Worm (Caenorhabditis elegans): Measurements from ENCODE around the gene Y75B12B.10.

Y75B12B.10 gene

ce11 chrV:15181899-15182298, 18.0 kb upstream of the Y75B12B.10 start:
- no peak for TF ChIP-seq nhr-6 (tag; optimal IDR thresholded peaks at IDR 0.05)
- no peak for TF ChIP-seq ZK337.2 (GFP tag; IDR thresholded peaks at IDR 0.05)
- no peak for TF ChIP-seq zip-11 (GFP tag; IDR thresholded peaks at IDR 0.05)
- TF ChIP-seq madf-9 (GFP tag; conservative IDR thresholded peaks at IDR 0.05): no peak
- no peak for TF ChIP-seq duxl-1 (tag; optimal IDR thresholded peaks at IDR 0.05; ENCODE audit: poor library complexity)
- TF ChIP-seq egl-43 (GFP tag; IDR thresholded peaks at IDR 0.05): no peak

- TF ChIP-seq daf-12 (tag; optimal IDR thresholded peaks at IDR 0.05): no peak
- TF ChIP-seq F26F4.8 (GFP tag; conservative IDR thresholded peaks at IDR 0.05): no peak
- no peak for TF ChIP-seq cey-2 (tag; optimal IDR thresholded peaks at IDR 0.05; ENCODE audit: borderline replicate concordance, insufficient read depth)
- no peak for TF ChIP-seq spr-1 (tag; optimal IDR thresholded peaks at IDR 0.05)
- no peak for TF ChIP-seq arid-1 (GFP tag; conservative IDR thresholded peaks at IDR 0.05)
- peak; percentile 2 for TF ChIP-seq dve-1 (tag; optimal IDR thresholded peaks at IDR 0.05; ENCODE audit: insufficient read depth)
- peak; percentile 9 for TF ChIP-seq pqm-1 (tag; optimal IDR thresholded peaks at IDR 0.05)
- no peak for TF ChIP-seq Y48G9A.11 (GFP tag; IDR thresholded peaks at IDR 0.05)
- TF ChIP-seq jun-1 (tag; optimal IDR thresholded peaks at IDR 0.05): no peak
- TF ChIP-seq dmd-9 (GFP tag; IDR thresholded peaks at IDR 0.05): no peak
- TF ChIP-seq dmd-6 (GFP tag; IDR thresholded peaks at IDR 0.05): peak; percentile 33; the same call in 1 of the 2 replicates
- TF ChIP-seq daf-16 (GFP tag; optimal IDR thresholded peaks at IDR 0.05): no peak
- TF ChIP-seq daf-16 (tag; optimal IDR thresholded peaks at IDR 0.05): no peak
- no peak for TF ChIP-seq ceh-62 (tag; optimal IDR thresholded peaks at IDR 0.05)
- TF ChIP-seq hif-1 (tag; optimal IDR thresholded peaks at IDR 0.05): no peak
- TF ChIP-seq mdl-1 (tag; optimal IDR thresholded peaks at IDR 0.05): no peak
- TF ChIP-seq nhr-28 (tag; optimal IDR thresholded peaks at IDR 0.05): peak; percentile 10
- no peak for TF ChIP-seq lin-13 (GFP tag; optimal IDR thresholded peaks at IDR 0.05)
These were observed 17.5 kb upstream of the Y75B12B.10 start, which contains the start of gene fbxa-84 for ce11 chrV:15182407-15182806. TSS of gene fbxa-84 (plus strand) at chrV:15182440.

- no peak for TF ChIP-seq lin-15B (tag; optimal IDR thresholded peaks at IDR 0.05)
- no peak for TF ChIP-seq vab-7 (GFP tag; IDR thresholded peaks at IDR 0.05)
- no peak for TF ChIP-seq snpc-4 (tag; optimal IDR thresholded peaks at IDR 0.05)
- TF ChIP-seq lin-38 (GFP tag; IDR thresholded peaks at IDR 0.05): peak; percentile 74
- no peak for TF ChIP-seq cey-2 (tag; optimal IDR thresholded peaks at IDR 0.05; ENCODE audit: borderline replicate concordance, insufficient read depth)
- no peak for TF ChIP-seq ces-1 (GFP tag; optimal IDR thresholded peaks at IDR 0.05)
- TF ChIP-seq Y48G9A.11 (GFP tag; IDR thresholded peaks at IDR 0.05): peak; percentile 21; the same call in 1 of the 2 replicates
- TF ChIP-seq ceh-62 (tag; optimal IDR thresholded peaks at IDR 0.05): no peak
- TF ChIP-seq madf-5 (GFP tag; IDR thresholded peaks at IDR 0.05): no peak
- TF ChIP-seq ztf-11 (tag; optimal IDR thresholded peaks at IDR 0.05): no peak
- no peak for TF ChIP-seq zip-2 (tag; optimal IDR thresholded peaks at IDR 0.05)
- TF ChIP-seq zag-1 (tag; optimal IDR thresholded peaks at IDR 0.05): no peak
- TF ChIP-seq tag-97 (GFP tag; IDR thresholded peaks at IDR 0.05): no peak
- no peak for TF ChIP-seq nhr-41 (GFP tag; IDR thresholded peaks at IDR 0.05)
- TF ChIP-seq lir-3 (tag; optimal IDR thresholded peaks at IDR 0.05): no peak
- no peak for TF ChIP-seq ztf-7 (tag; optimal IDR thresholded peaks at IDR 0.05)
- TF ChIP-seq ctbp-1 (GFP tag; IDR thresholded peaks at IDR 0.05): no peak
- no peak for TF ChIP-seq F37D6.2 (tag; optimal IDR thresholded peaks at IDR 0.05)
- no peak for TF ChIP-seq ama-1 (optimal IDR thresholded peaks at IDR 0.05)
- no peak for TF ChIP-seq dmd-6 (GFP tag; IDR thresholded peaks at IDR 0.05)
- TF ChIP-seq pqm-1 (tag; optimal IDR thresholded peaks at IDR 0.05): no peak
- no peak for TF ChIP-seq nhr-25 (tag; optimal IDR thresholded peaks at IDR 0.05; ENCODE audit: borderline replicate concordance, insufficient read depth)
- TF ChIP-seq attf-4 (tag; optimal IDR thresholded peaks at IDR 0.05): no peak
- no peak for TF ChIP-seq lin-29 (GFP tag; IDR thresholded peaks at IDR 0.05)
- no peak for TF ChIP-seq hlh-11 (tag; optimal IDR thresholded peaks at IDR 0.05)
- TF ChIP-seq egl-43 (GFP tag; IDR thresholded peaks at IDR 0.05): no peak
- TF ChIP-seq skn-1 (tag; optimal IDR thresholded peaks at IDR 0.05): no peak
- no peak for TF ChIP-seq jun-1 (tag; optimal IDR thresholded peaks at IDR 0.05)
- no peak for TF ChIP-seq hif-1 (tag; optimal IDR thresholded peaks at IDR 0.05)
- TF ChIP-seq dpl-1 (GFP tag; optimal IDR thresholded peaks at IDR 0.05): no peak
These were observed 15.5 kb upstream of the Y75B12B.10 start, which contains the start of gene Y75B12B.1 for ce11 chrV:15184097-15185040. TSS of gene Y75B12B.1 (plus strand) at chrV:15184699.

Data from whole organism, L4 larva.